Worm (Caenorhabditis elegans) whole organism, young adult: Measurements from ENCODE around the gene T13A10.64.
"Not testable (repeated sequence)": the region's sequence is repeated elsewhere in the genome, so short reads cannot be mapped to it uniquely, and the experiment has no call there.

ENCODE experiments used
- B0261.1 ChIP-seq: sonication (generic microtip); optimal IDR thresholded peaks from 2 replicates; lab custom pipeline; 2016; ENCODE audit warnings: mild to moderate bottlenecking, missing genetic modification characterization, moderate library complexity, missing compliant biosample characterization
- B0336.3 ChIP-seq: fragments of 200-800 bp; sonication (Bioruptor generic); IDR thresholded peaks from 2 replicates; pipeline ENCODE4 v1.3.6; 2022; ENCODE audit warnings: missing genetic modification characterization, missing compliant biosample characterization
- F57A8.1 ChIP-seq: fragments of 200-800 bp; sonication (Bioruptor generic); optimal IDR thresholded peaks from 2 replicates; lab custom pipeline; 2018; ENCODE audit warnings: mild to moderate bottlenecking, missing genetic modification characterization, moderate library complexity, missing compliant biosample characterization
- ZK185.1 ChIP-seq: sonication (generic microtip); optimal IDR thresholded peaks from 2 replicates; lab custom pipeline; 2016; ENCODE audit warnings: mild to moderate bottlenecking, missing genetic modification characterization, missing compliant biosample characterization; ENCODE audit not compliant: poor library complexity, severe bottlenecking
- atf-7 ChIP-seq: sonication (generic microtip); optimal IDR thresholded peaks from 2 replicates; lab custom pipeline; 2017; ENCODE audit warnings: mild to moderate bottlenecking, missing genetic modification characterization, missing compliant biosample characterization
- ceh-27 ChIP-seq: fragments of 200-800 bp; sonication (Bioruptor generic); optimal IDR thresholded peaks from 2 replicates; lab custom pipeline; 2018; ENCODE audit warnings: mild to moderate bottlenecking, missing genetic modification characterization, moderate library complexity, missing compliant biosample characterization
- ceh-58 ChIP-seq: fragments of 200-800 bp; sonication (Bioruptor generic); IDR thresholded peaks from 2 replicates; pipeline ENCODE4 v1.3.6; 2022; ENCODE audit warnings: missing genetic modification characterization, missing compliant biosample characterization
- ceh-79 ChIP-seq: sonication (generic microtip); optimal IDR thresholded peaks from 2 replicates; lab custom pipeline; 2017; ENCODE audit warnings: mild to moderate bottlenecking, missing genetic modification characterization, missing compliant biosample characterization
- ceh-91 ChIP-seq: fragments of 200-800 bp; sonication (Bioruptor generic); IDR thresholded peaks from 2 replicates; pipeline ENCODE4 v1.3.6; 2022; ENCODE audit warnings: missing genetic modification reagents, missing genetic modification characterization, missing compliant biosample characterization
- chd-7 ChIP-seq: sonication (generic microtip); optimal IDR thresholded peaks from 2 replicates; lab custom pipeline; 2016; ENCODE audit warnings: mild to moderate bottlenecking, missing genetic modification characterization, moderate library complexity, missing compliant biosample characterization
- dpl-1 ChIP-seq: fragments of 150-350 bp; optimal IDR thresholded peaks from 2 replicates; lab custom pipeline; 2014; ENCODE audit warnings: missing biosample characterization, missing genetic modification reagents, missing genetic modification characterization
- efl-1 ChIP-seq: fragments of 150-350 bp; optimal IDR thresholded peaks from 2 replicates; lab custom pipeline; 2014; ENCODE audit warnings: missing biosample characterization, missing genetic modification reagents, missing genetic modification characterization
- egl-44 ChIP-seq: fragments of 200-800 bp; sonication (Bioruptor generic); IDR thresholded peaks from 2 replicates; pipeline ENCODE4 v1.3.6; 2022; ENCODE audit warnings: missing genetic modification reagents, missing genetic modification characterization, missing compliant biosample characterization
- egrh-3 ChIP-seq: fragments of 200-800 bp; sonication (Bioruptor generic); IDR thresholded peaks from 2 replicates; pipeline ENCODE4 v1.3.6; 2022; ENCODE audit warnings: missing genetic modification reagents, missing genetic modification characterization, missing compliant biosample characterization
- hlh-26 ChIP-seq: fragments of 200-800 bp; sonication (Bioruptor generic); conservative IDR thresholded peaks from 2 replicates; pipeline ENCODE4 v1.3.6; 2022; ENCODE audit warnings: missing genetic modification reagents, missing genetic modification characterization, missing compliant biosample characterization
- hmg-1.2 ChIP-seq: fragments of 200-800 bp; sonication (Bioruptor generic); IDR thresholded peaks from 2 replicates; pipeline ENCODE4 v1.3.6; 2022; ENCODE audit warnings: missing genetic modification reagents, missing genetic modification characterization, missing compliant biosample characterization
- hmg-20 ChIP-seq: fragments of 200-800 bp; sonication (Bioruptor generic); IDR thresholded peaks from 2 replicates; pipeline ENCODE4 v1.3.6; 2022; ENCODE audit warnings: missing genetic modification reagents, missing genetic modification characterization, missing compliant biosample characterization
- hsf-1 ChIP-seq: fragments of 200-800 bp; sonication (Bioruptor generic); IDR thresholded peaks from 2 replicates; pipeline ENCODE4 v1.3.6; 2022; ENCODE audit warnings: missing genetic modification reagents, missing genetic modification characterization, missing compliant biosample characterization
- lag-1 ChIP-seq: fragments of 200-800 bp; sonication (Bioruptor generic); IDR thresholded peaks from 2 replicates; pipeline ENCODE4 v1.3.6; 2022; ENCODE audit warnings: missing genetic modification reagents, missing genetic modification characterization, missing compliant biosample characterization
- madf-10 ChIP-seq: sonication (generic microtip); optimal IDR thresholded peaks from 2 replicates; lab custom pipeline; 2016; ENCODE audit warnings: mild to moderate bottlenecking, missing genetic modification characterization, missing compliant biosample characterization
- madf-3 ChIP-seq: fragments of 200-800 bp; sonication (Bioruptor generic); IDR thresholded peaks from 2 replicates; pipeline ENCODE4 v1.3.6; 2022; ENCODE audit warnings: missing genetic modification reagents, missing genetic modification characterization, missing compliant biosample characterization
- nfya-2 ChIP-seq: fragments of 200-800 bp; sonication (Bioruptor generic); IDR thresholded peaks from 2 replicates; pipeline ENCODE4 v1.3.6; 2022; ENCODE audit warnings: missing genetic modification reagents, missing genetic modification characterization, missing compliant biosample characterization
- nfyb-1 ChIP-seq: fragments of 200-800 bp; sonication (Bioruptor generic); IDR thresholded peaks from 2 replicates; pipeline ENCODE4 v1.3.6; 2022; ENCODE audit warnings: missing genetic modification reagents, missing genetic modification characterization, missing compliant biosample characterization
- nhr-27 ChIP-seq: fragments of 200-800 bp; sonication (Bioruptor generic); optimal IDR thresholded peaks from 2 replicates; lab custom pipeline; 2018; ENCODE audit warnings: mild to moderate bottlenecking, missing genetic modification characterization, moderate library complexity, missing compliant biosample characterization
- nhr-80 ChIP-seq: sonication (generic microtip); optimal IDR thresholded peaks from 2 replicates; lab custom pipeline; 2016; ENCODE audit warnings: missing genetic modification characterization, missing compliant biosample characterization
- repo-1 ChIP-seq: sonication (generic microtip); optimal IDR thresholded peaks from 2 replicates; lab custom pipeline; 2017; ENCODE audit warnings: mild to moderate bottlenecking, missing genetic modification characterization, missing compliant biosample characterization
- snpc-1.1 ChIP-seq: sonication (generic microtip); optimal IDR thresholded peaks from 2 replicates; lab custom pipeline; 2017; ENCODE audit warnings: missing genetic modification characterization, mild to moderate bottlenecking, missing compliant biosample characterization, antibody characterized with exemption, moderate library complexity, missing genotype, missing genetic modification reagents; ENCODE audit not compliant: insufficient read depth
- tlf-1 ChIP-seq: fragments of 200-800 bp; sonication (Bioruptor generic); optimal IDR thresholded peaks from 2 replicates; lab custom pipeline; 2018; ENCODE audit warnings: mild to moderate bottlenecking, missing genetic modification characterization, missing compliant biosample characterization
- unc-62 ChIP-seq: fragments of 150-350 bp; optimal IDR thresholded peaks from 2 replicates; lab custom pipeline; 2014; ENCODE audit warnings: missing biosample characterization, missing genetic modification reagents, missing genetic modification characterization

The T13A10.64 gene

ce11 chrIV:6239993-6240392 lies 14.7 kb upstream of the T13A10.64 start, which contains the start of gene F58F9.9 (continued):
- no peak for TF ChIP-seq B0261.1 (tag; lab: Kevin White, UChicago)
- no peak for TF ChIP-seq madf-3 (GFP tag; lab: Robert Waterston, UW)

- peak; percentile 18 for TF ChIP-seq nhr-80
- TF ChIP-seq hmg-1.2 (GFP tag; lab: Robert Waterston, UW) = no peak
Measured at ce11 chrIV:6248486-6248885, 6.2 kb upstream of the T13A10.64 start, which contains the start of gene acox-3. TSS of gene acox-3 (minus strand) at chrIV:6248492.

- TF ChIP-seq B0336.3 (no peak), nfyb-1 (GFP tag; lab: Robert Waterston, UW) (no peak), ZK185.1 (tag; lab: Kevin White, UChicago) (no peak), egl-44 (GFP tag; lab: Robert Waterston, UW) (no peak), egrh-3 (no peak), ceh-79 (no peak), madf-10 (tag; lab: Kevin White, UChicago) (no peak), repo-1 (tag; lab: Kevin White, UChicago) (no peak), tlf-1 (GFP tag; lab: Kevin White, UChicago) (no peak), ceh-58 (GFP tag; lab: Robert Waterston, UW) (no peak), dpl-1 (GFP tag; lab: Kevin White, UChicago) (no peak), nhr-27 (tag; lab: Kevin White, UChicago) (no peak), hlh-26 (no peak), lag-1 (no peak), ceh-27 (GFP tag; lab: Kevin White, UChicago) (no peak), nfya-2 (GFP tag; lab: Robert Waterston, UW) (no peak)
- TF ChIP-seq, all 124 proteins: peak for 0
Measured at ce11 chrIV:6249591-6249990, 5.1 kb upstream of the T13A10.64 start, which contains the start of gene F58F9.1. TSS of gene F58F9.1 (plus strand) at chrIV:6249841.

- not testable (repeated sequence) for TF ChIP-seq nfyb-1 (GFP tag; lab: Robert Waterston, UW); hsf-1 (GFP tag; lab: Robert Waterston, UW); atf-7 (tag; lab: Kevin White, UChicago)
Measured at ce11 chrIV:6253000-6253399, 1.7 kb upstream of the T13A10.64 start, which contains the start of gene T13A10.2. TSS of gene T13A10.2 (plus strand) at chrIV:6253300.

ce11 chrIV:6258967-6259366 lies 4.2 kb downstream of the T13A10.64 start:
- TF ChIP-seq nfya-2 (GFP tag; lab: Robert Waterston, UW) (no peak), madf-3 (GFP tag; lab: Robert Waterston, UW) (0 out of 2 replicates have a peak, but pooled peaks have one; percentile 52)
- TF ChIP-seq, all 124 proteins: peak for 1

- TF ChIP-seq unc-62 (GFP tag; lab: Kevin White, UChicago) = no peak
- TF ChIP-seq hmg-20 = no peak
- no peak for TF ChIP-seq F57A8.1 (GFP tag; lab: Kevin White, UChicago)
- no peak for TF ChIP-seq efl-1
Measured at ce11 chrIV:6259732-6260131, 5.0 kb downstream of the T13A10.64 start, which contains the start of gene nlp-16. TSS of gene nlp-16 (minus strand) at chrIV:6259832.

ce11 chrIV:6263244-6263643 lies 8.5 kb downstream of the T13A10.64 start, which contains the start of gene srv-28:
TSS of gene srv-28 (minus strand) at chrIV:6263344.
- TF ChIP-seq chd-7 (no peak), ceh-58 (GFP tag; lab: Robert Waterston, UW) (no peak), ceh-91 (GFP tag; lab: Robert Waterston, UW) (no peak), madf-10 (tag; lab: Kevin White, UChicago) (no peak), repo-1 (tag; lab: Kevin White, UChicago) (no peak), snpc-1.1 (tag; lab: Kevin White, UChicago) (no peak)
